Fruit fly (Drosophila melanogaster): ENCODE results near the gene CG13639.

Gene CG13639

DNA sequence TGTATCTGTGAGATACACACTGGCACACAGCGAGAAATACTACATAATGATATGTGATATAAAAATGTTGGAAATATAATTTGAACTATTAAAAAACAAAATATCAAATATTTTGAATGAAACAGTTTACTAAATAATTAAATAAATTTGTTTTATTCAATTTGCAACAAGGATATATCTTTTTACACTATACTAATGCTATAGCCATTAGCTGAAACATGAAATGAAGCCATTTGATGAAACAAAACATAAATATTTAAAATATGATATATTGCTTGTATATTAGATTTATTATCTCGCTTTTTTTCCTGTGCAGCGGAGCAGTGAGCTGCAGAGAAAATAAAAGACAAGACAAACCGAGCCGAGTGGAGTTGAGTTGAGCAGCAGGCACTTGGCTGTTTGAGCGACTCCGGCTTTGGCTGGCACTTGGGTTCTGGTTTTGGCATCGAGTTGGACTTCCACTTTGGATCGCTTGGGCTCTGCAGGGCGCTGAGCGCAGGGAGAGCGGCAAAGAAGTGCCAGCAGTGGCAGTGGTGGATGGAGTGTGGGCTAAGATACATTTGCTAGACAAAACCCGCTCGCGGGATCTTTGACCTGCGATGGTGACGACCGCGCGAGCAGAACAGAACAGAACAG lies 33.3 kb upstream of the CG13639 start (continued):
- TF ChIP-seq CG8478 (optimal IDR thresholded peaks at IDR 0.05) (no peak), tx (GFP tag; optimal IDR thresholded peaks at IDR 0.05) (no peak), sna (GFP tag; IDR thresholded peaks at IDR 0.05; ENCODE audit: partially characterized antibody) (no peak), CG16863 (GFP tag; optimal IDR thresholded peaks at IDR 0.05) (no peak), Atf-2 (GFP tag; optimal IDR thresholded peaks at IDR 0.05) (no peak), CG10565 (GFP tag; optimal IDR thresholded peaks at IDR 0.05) (no peak), pita (GFP tag; optimal IDR thresholded peaks at IDR 0.05) (no peak), da (GFP tag; optimal IDR thresholded peaks at IDR 0.05) (no peak), cad (GFP tag; optimal IDR thresholded peaks at IDR 0.05) (no peak), Jarid2 (GFP tag; optimal IDR thresholded peaks at IDR 0.05) (peak; percentile 38), CG3281 (GFP tag; optimal IDR thresholded peaks at IDR 0.05) (peak; percentile 69), sr (GFP tag; IDR thresholded peaks at IDR 0.05) (no peak), CG1529 (GFP tag; optimal IDR thresholded peaks at IDR 0.05) (peak; percentile 55), sqz (GFP tag; optimal IDR thresholded peaks at IDR 0.05) (peak; percentile 80), CG6791 (GFP tag; IDR thresholded peaks at IDR 0.05; ENCODE audit: partially characterized antibody) (no peak), Lpt (GFP tag; optimal IDR thresholded peaks at IDR 0.05) (no peak), crol (GFP tag; IDR thresholded peaks at IDR 0.05) (peak; percentile 66), CG2120 (GFP tag; optimal IDR thresholded peaks at IDR 0.05) (peak; percentile 18), CG11398 (GFP tag; optimal IDR thresholded peaks at IDR 0.05) (no peak), CG31441 (GFP tag; IDR thresholded peaks at IDR 0.05) (peak; percentile 97), CHES-1-like (GFP tag; optimal IDR thresholded peaks at IDR 0.05) (no peak), Oaz (GFP tag; IDR thresholded peaks at IDR 0.05) (no peak), CG11560 (tag; IDR thresholded peaks at IDR 0.05) (0 out of 3 replicates have a peak, but pooled peaks have one; percentile 42), chif (GFP tag; optimal IDR thresholded peaks at IDR 0.05) (no peak), ewg (GFP tag; optimal IDR thresholded peaks at IDR 0.05) (peak; percentile 31), Sin3A (optimal IDR thresholded peaks at IDR 0.05) (no peak), CG31365 (tag; optimal IDR thresholded peaks at IDR 0.05) (no peak), sima (GFP tag; optimal IDR thresholded peaks at IDR 0.05) (no peak), CG8359 (GFP tag; optimal IDR thresholded peaks at IDR 0.05; ENCODE audit: borderline replicate concordance) (peak; percentile 58), CkIIα-i1 (GFP tag; IDR thresholded peaks at IDR 0.05) (no peak), CG17568 (GFP tag; optimal IDR thresholded peaks at IDR 0.05) (no peak), schlank (tag; optimal IDR thresholded peaks at IDR 0.05) (no peak), Dfd (GFP tag; optimal IDR thresholded peaks at IDR 0.05) (no peak), Fer3 (tag; optimal IDR thresholded peaks at IDR 0.05) (peak; percentile 68), Doc2 (GFP tag; IDR thresholded peaks at IDR 0.05) (no peak), CG12236 (GFP tag; optimal IDR thresholded peaks at IDR 0.05) (no peak), mam (GFP tag; optimal IDR thresholded peaks at IDR 0.05) (no peak), Ets65A (GFP tag) (peak; percentile 36), pfk (GFP tag; optimal IDR thresholded peaks at IDR 0.05) (no peak), Myb (GFP tag; optimal IDR thresholded peaks at IDR 0.05) (no peak), BEAF-32 (GFP tag; optimal IDR thresholded peaks at IDR 0.05) (no peak), dpn (GFP tag; optimal IDR thresholded peaks at IDR 0.05) (peak in 1 of 2 experiments; percentile 58), ro (GFP tag; IDR thresholded peaks at IDR 0.05) (no peak; the same call in 1 of the 2 replicates), CG18011 (GFP tag; optimal IDR thresholded peaks at IDR 0.05) (no peak), NfI (GFP tag; optimal IDR thresholded peaks at IDR 0.05) (peak; percentile 40), Gsc (GFP tag; IDR thresholded peaks at IDR 0.05) (no peak), croc (GFP tag; conservative IDR thresholded peaks at IDR 0.05) (peak; percentile 74), Stat92E (GFP tag; optimal IDR thresholded peaks at IDR 0.05) (peak in 1 of 3 experiments; percentile 38), tio (GFP tag; optimal IDR thresholded peaks at IDR 0.05) (no peak), bcd (GFP tag; optimal IDR thresholded peaks at IDR 0.05) (peak; percentile 80), esg (GFP tag; conservative IDR thresholded peaks at IDR 0.05) (peak; percentile 64)
